Fruit fly (Drosophila melanogaster) whole organism, embryonic: ENCODE results near the gene CG7878.

Experiments used
- Bgb ChIP-seq: fragments of 200-800 bp; sonication (Bioruptor generic); IDR thresholded peaks from 2 replicates; pipeline ENCODE4 v1.3.6; 2022; ENCODE audit warnings: missing biosample characterization, missing genetic modification characterization; ENCODE audit not compliant: partially characterized antibody
- BtbVII ChIP-seq: fragments of 200-800 bp; sonication (Bioruptor generic); optimal IDR thresholded peaks from 3 replicates; lab custom pipeline; 2017; ENCODE audit warnings: missing biosample characterization, mild to moderate bottlenecking, missing genetic modification characterization
- Bteb2 ChIP-seq: fragments of 200-800 bp; sonication (Bioruptor generic); optimal IDR thresholded peaks from 2 replicates; lab custom pipeline; 2016; ENCODE audit warnings: missing biosample characterization, missing genetic modification characterization
- CG10209 ChIP-seq: fragments of 200-800 bp; sonication (Bioruptor generic); optimal IDR thresholded peaks from 3 replicates; lab custom pipeline; 2017; ENCODE audit warnings: missing biosample characterization, mild to moderate bottlenecking, missing genetic modification characterization, missing genetic modification reagents
- CG10321 ChIP-seq: fragments of 200-800 bp; sonication (Bioruptor generic); IDR thresholded peaks from 2 replicates; pipeline ENCODE4 v1.3.6; 2022; ENCODE audit warnings: missing biosample characterization, missing genetic modification characterization
- CG12219 ChIP-seq: fragments of 200-800 bp; sonication (Bioruptor generic); optimal IDR thresholded peaks from 3 replicates; lab custom pipeline; 2018; ENCODE audit warnings: missing biosample characterization, mild to moderate bottlenecking, missing genetic modification characterization
- CG13424 ChIP-seq: fragments of 200-800 bp; sonication (Bioruptor generic); optimal IDR thresholded peaks from 2 replicates; lab custom pipeline; 2019; ENCODE audit warnings: missing biosample characterization, mild to moderate bottlenecking, missing genetic modification characterization, moderate library complexity
- CG13894 ChIP-seq: fragments of 200-800 bp; sonication (Bioruptor generic); optimal IDR thresholded peaks from 3 replicates; lab custom pipeline; 2018; ENCODE audit warnings: missing biosample characterization, mild to moderate bottlenecking, missing genetic modification characterization, moderate library complexity
- CG14050 ChIP-seq: fragments of 200-800 bp; sonication (Bioruptor generic); IDR thresholded peaks from 3 replicates; pipeline ENCODE4 v1.3.6; 2022; ENCODE audit warnings: missing biosample characterization, missing genetic modification characterization
- CG1647 ChIP-seq: fragments of 200-800 bp; sonication (Bioruptor generic); optimal IDR thresholded peaks from 3 replicates; lab custom pipeline; 2016; ENCODE audit warnings: missing biosample characterization, missing genetic modification characterization
- CG16779 ChIP-seq: fragments of 200-800 bp; sonication (Bioruptor generic); IDR thresholded peaks from 2 replicates; pipeline ENCODE4 v1.3.6; 2022; ENCODE audit warnings: missing biosample characterization, missing genetic modification characterization
- CG1832 ChIP-seq: fragments of 200-800 bp; sonication (Bioruptor generic); optimal IDR thresholded peaks from 2 replicates; lab custom pipeline; 2017; ENCODE audit warnings: missing biosample characterization, mild to moderate bottlenecking, missing genetic modification characterization, inconsistent platforms
- CG33557 ChIP-seq: fragments of 200-800 bp; sonication (Bioruptor generic); optimal IDR thresholded peaks from 2 replicates; lab custom pipeline; 2019; ENCODE audit warnings: missing biosample characterization, mild to moderate bottlenecking, missing genetic modification characterization, moderate library complexity
- CG34376 ChIP-seq: fragments of 200-800 bp; sonication (Bioruptor generic); optimal IDR thresholded peaks from 2 replicates; lab custom pipeline; 2018; ENCODE audit warnings: missing biosample characterization, mild to moderate bottlenecking, missing genetic modification characterization
- CG4617 ChIP-seq: fragments of 200-800 bp; sonication (Bioruptor generic); optimal IDR thresholded peaks from 3 replicates; lab custom pipeline; 2016; ENCODE audit warnings: missing biosample characterization, missing genetic modification characterization, borderline replicate concordance
- CG7556 ChIP-seq: fragments of 200-800 bp; sonication (Bioruptor generic); optimal IDR thresholded peaks from 2 replicates; lab custom pipeline; 2017; ENCODE audit warnings: missing biosample characterization, mild to moderate bottlenecking, missing genetic modification characterization
- CG7987 ChIP-seq: fragments of 200-800 bp; sonication (Bioruptor generic); optimal IDR thresholded peaks from 2 replicates; lab custom pipeline; 2018; ENCODE audit warnings: missing biosample characterization, mild to moderate bottlenecking, missing genetic modification characterization, moderate library complexity
- CG8944 ChIP-seq: fragments of 200-800 bp; sonication (Bioruptor generic); optimal IDR thresholded peaks from 3 replicates; lab custom pipeline; 2016; ENCODE audit warnings: missing biosample characterization, missing genetic modification characterization
- CHES-1-like ChIP-seq: fragments of 200-800 bp; sonication (Bioruptor generic); optimal IDR thresholded peaks from 2 replicates; lab custom pipeline; 2016; ENCODE audit warnings: missing biosample characterization, missing genetic modification characterization
- E2f1 ChIP-seq: fragments of 200-800 bp; sonication (Bioruptor generic); IDR thresholded peaks from 2 replicates; pipeline ENCODE4 v1.3.6; 2022; ENCODE audit warnings: missing biosample characterization, missing genetic modification characterization
- Eip74EF ChIP-seq, 2 experiments: fragments of 200-800 bp in 1 of 2; fragments of >200 bp in 1 of 2; sonication (Bioruptor generic) in 1 of 2; optimal IDR thresholded peaks; 2 replicates each; lab custom pipeline; 2017 to 2019; ENCODE audit warnings: missing biosample characterization in 2 of 2, missing genetic modification characterization in 2 of 2, mild to moderate bottlenecking in 1 of 2, moderate library complexity in 1 of 2
- Lpt ChIP-seq: fragments of >200 bp; optimal IDR thresholded peaks from 2 replicates; lab custom pipeline; 2018; ENCODE audit warnings: missing biosample characterization, missing genetic modification characterization
- Med ChIP-seq: fragments of 200-800 bp; sonication (Bioruptor generic); peaks from one replicate; lab custom pipeline; 2016; ENCODE audit warnings: missing biosample characterization, missing genetic modification characterization, mild to moderate bottlenecking, inconsistent platforms, moderate library complexity
- Spps ChIP-seq: fragments of 200-800 bp; sonication (Bioruptor generic); optimal IDR thresholded peaks from 2 replicates; lab custom pipeline; 2018; ENCODE audit warnings: missing biosample characterization, mild to moderate bottlenecking, missing genetic modification characterization
- Taf1 ChIP-seq: fragments of 200-800 bp; sonication (Bioruptor generic); IDR thresholded peaks from 2 replicates; pipeline ENCODE4 v1.3.6; 2022; ENCODE audit warnings: missing biosample characterization, missing genetic modification characterization
- Trl ChIP-seq, 3 experiments: fragments of >200 bp in 2 of 3; fragments of 200-800 bp in 1 of 3; sonication (Bioruptor generic) in 1 of 3; optimal IDR thresholded peaks; 2 replicates in 1 of 3; 3 replicates in 2 of 3; lab custom pipeline; 2016 to 2017; ENCODE audit warnings: missing biosample characterization in 1 of 3, missing genetic modification characterization in 1 of 3
- al ChIP-seq: fragments of 200-800 bp; sonication (Bioruptor generic); IDR thresholded peaks from 2 replicates; pipeline ENCODE4 v1.3.6; 2022; ENCODE audit warnings: missing biosample characterization, missing genetic modification characterization
- disco-r ChIP-seq: fragments of 200-800 bp; sonication (Bioruptor generic); optimal IDR thresholded peaks from 2 replicates; lab custom pipeline; 2016; ENCODE audit warnings: missing biosample characterization, missing genetic modification characterization
- gem ChIP-seq: fragments of 200-800 bp; sonication (Bioruptor generic); optimal IDR thresholded peaks from 2 replicates; lab custom pipeline; 2019; ENCODE audit warnings: missing biosample characterization, mild to moderate bottlenecking, missing genetic modification characterization, moderate library complexity
- kni ChIP-seq: fragments of 200-800 bp; sonication (Bioruptor generic); optimal IDR thresholded peaks from 3 replicates; lab custom pipeline; 2017; ENCODE audit warnings: mild to moderate bottlenecking, missing biosample characterization, missing genetic modification reagents, missing genetic modification characterization
- lbe ChIP-seq: fragments of 200-800 bp; sonication (Bioruptor generic); optimal IDR thresholded peaks from 2 replicates; lab custom pipeline; 2016; ENCODE audit warnings: missing biosample characterization, mild to moderate bottlenecking, missing genetic modification characterization
- mld ChIP-seq: fragments of 200-800 bp; sonication (Bioruptor generic); IDR thresholded peaks from 3 replicates; pipeline ENCODE4 v1.3.6; 2022; ENCODE audit warnings: missing biosample characterization, missing genetic modification characterization; ENCODE audit not compliant: partially characterized antibody
- nau ChIP-seq: fragments of 200-800 bp; sonication (Bioruptor generic); optimal IDR thresholded peaks from 3 replicates; lab custom pipeline; 2017; ENCODE audit warnings: missing biosample characterization, mild to moderate bottlenecking, missing genetic modification characterization, missing genetic modification reagents
- odd ChIP-seq: fragments of 200-800 bp; sonication (Bioruptor generic); optimal IDR thresholded peaks from 2 replicates; lab custom pipeline; 2017; ENCODE audit warnings: missing biosample characterization, mild to moderate bottlenecking, missing genetic modification characterization
- org-1 ChIP-seq: fragments of 200-800 bp; sonication (Bioruptor generic); optimal IDR thresholded peaks from 2 replicates; lab custom pipeline; 2017; ENCODE audit warnings: missing biosample characterization, missing genetic modification characterization
- p53 ChIP-seq: fragments of 200-800 bp; sonication (Bioruptor generic); optimal IDR thresholded peaks from 2 replicates; lab custom pipeline; 2016; ENCODE audit warnings: missing biosample characterization, missing genetic modification characterization
- pan ChIP-seq, 4 experiments: fragments of >200 bp in 3 of 4; fragments of 200-800 bp in 1 of 4; sonication (Bioruptor generic) in 1 of 4; optimal IDR thresholded peaks in 3 of 4; IDR thresholded peaks in 1 of 4; 2 replicates each; pipeline versions ENCODE4 v1.3.6 to Lab custom; 2017 to 2022; ENCODE audit warnings: missing biosample characterization in 2 of 4, missing genetic modification characterization in 2 of 4, mixed read lengths in 1 of 4
- pb ChIP-seq: fragments of 200-800 bp; sonication (Bioruptor generic); optimal IDR thresholded peaks from 3 replicates; lab custom pipeline; 2016; ENCODE audit warnings: missing biosample characterization, missing genetic modification characterization
- pros ChIP-seq: fragments of 200-800 bp; sonication (Bioruptor generic); optimal IDR thresholded peaks from 3 replicates; lab custom pipeline; 2019; ENCODE audit warnings: missing biosample characterization, mild to moderate bottlenecking, missing genetic modification characterization, moderate library complexity
- run ChIP-seq: fragments of 200-800 bp; sonication (Bioruptor generic); optimal IDR thresholded peaks from 3 replicates; lab custom pipeline; 2018; ENCODE audit warnings: missing biosample characterization, mild to moderate bottlenecking, missing genetic modification characterization
- sug ChIP-seq: fragments of 200-800 bp; optimal IDR thresholded peaks from 2 replicates; lab custom pipeline; 2019; ENCODE audit warnings: missing biosample characterization, mild to moderate bottlenecking, missing genetic modification characterization, moderate library complexity
- tna ChIP-seq: fragments of 200-800 bp; sonication (Bioruptor generic); IDR thresholded peaks from 2 replicates; pipeline ENCODE4 v1.3.6; 2022; ENCODE audit warnings: missing biosample characterization, missing genetic modification characterization; ENCODE audit not compliant: partially characterized antibody
- toy ChIP-seq: fragments of 200-800 bp; sonication (Bioruptor generic); IDR thresholded peaks from 2 replicates; pipeline ENCODE4 v1.3.6; 2022; ENCODE audit warnings: missing biosample characterization, missing genetic modification characterization
- ttk ChIP-seq: fragments of 200-800 bp; sonication (Bioruptor generic); IDR thresholded peaks from 2 replicates; pipeline ENCODE4 v2.1.2; 2022; ENCODE audit warnings: missing biosample characterization, missing genetic modification characterization
- tup ChIP-seq: fragments of 200-800 bp; sonication (Bioruptor generic); optimal IDR thresholded peaks from 2 replicates; lab custom pipeline; 2016; ENCODE audit warnings: missing biosample characterization, mild to moderate bottlenecking, missing genetic modification characterization, moderate library complexity
- unc-4 ChIP-seq: fragments of 200-800 bp; sonication (Bioruptor generic); IDR thresholded peaks from 2 replicates; pipeline ENCODE4 v1.3.6; 2022; ENCODE audit warnings: missing biosample characterization, missing genetic modification characterization; ENCODE audit not compliant: partially characterized antibody
- vnd ChIP-seq: fragments of 200-800 bp; sonication (Bioruptor generic); IDR thresholded peaks from 3 replicates; pipeline ENCODE4 v1.3.6; 2022; ENCODE audit warnings: missing biosample characterization, missing genetic modification characterization; ENCODE audit not compliant: partially characterized antibody

CG7878 gene

DNA sequence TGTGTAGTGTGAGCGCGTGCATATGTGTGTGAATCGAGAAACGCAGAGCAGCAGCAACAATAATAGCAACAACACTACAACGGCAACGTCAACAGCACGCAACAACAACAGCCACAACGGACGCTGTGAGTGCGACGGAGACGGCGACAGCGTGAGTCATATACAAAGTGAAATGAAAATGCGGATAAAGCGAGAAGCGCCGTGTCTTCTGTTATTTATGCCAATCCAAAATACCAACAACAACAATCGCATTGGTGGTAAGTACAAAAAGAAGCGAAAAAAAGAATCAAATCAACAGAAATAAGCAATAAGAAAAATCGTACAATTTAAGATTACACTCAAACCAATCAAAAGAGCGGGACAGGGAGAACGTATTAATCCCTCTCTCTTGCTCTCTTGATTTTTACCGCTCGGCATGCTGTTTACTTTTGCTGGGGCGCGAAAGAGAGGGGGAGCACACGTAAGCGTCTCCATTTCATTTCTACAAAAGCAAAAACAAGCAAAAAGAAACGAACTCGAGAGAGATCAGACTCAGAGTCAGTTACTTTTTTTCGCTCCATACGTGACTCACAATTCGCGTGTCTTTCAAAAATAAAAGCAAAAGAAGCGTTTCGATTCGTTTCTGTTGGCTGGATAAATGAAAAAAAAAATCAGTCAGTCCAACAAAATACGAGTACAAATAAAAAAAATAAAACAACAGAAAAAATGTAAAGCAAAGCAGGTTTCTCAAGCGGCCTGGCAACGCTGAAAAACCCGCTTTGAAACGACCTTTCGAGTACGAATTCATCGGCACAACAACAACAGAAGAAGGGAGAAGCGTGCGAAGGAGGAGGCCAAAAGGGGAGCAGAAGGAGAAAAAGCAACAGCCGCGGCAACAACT is 16.4 kb upstream of the CG7878 start (continued):
- no peak for TF ChIP-seq gem (tag; lab: Kevin White, UChicago)
- no peak for TF ChIP-seq CG10321
- no peak for TF ChIP-seq tna
- peak; percentile 36 for TF ChIP-seq CG13894
- TF ChIP-seq Lpt (GFP tag; lab: Kevin White, UChicago) = peak; percentile 40
- TF ChIP-seq CG1647 (GFP tag; lab: Kevin White, UChicago) = no peak
- no peak for TF ChIP-seq pb (GFP tag; lab: Kevin White, UChicago)
- TF ChIP-seq toy = no peak
- TF ChIP-seq CHES-1-like (GFP tag; lab: Kevin White, UChicago) = peak; percentile 57
- TF ChIP-seq disco-r (GFP tag; lab: Kevin White, UChicago) = no peak
- TF ChIP-seq Bteb2 (GFP tag; lab: Kevin White, UChicago) = no peak
- TF ChIP-seq vnd (GFP tag; lab: Robert Waterston, UW) = no peak
- TF ChIP-seq CG33557 (GFP tag; lab: Kevin White, UChicago) = no peak
- no peak for TF ChIP-seq CG12219 (GFP tag; lab: Kevin White, UChicago)
- peak; percentile 20 for TF ChIP-seq CG34376 (GFP tag; lab: Kevin White, UChicago)
- TF ChIP-seq BtbVII (GFP tag; lab: Kevin White, UChicago) = no peak
- TF ChIP-seq org-1 (GFP tag; lab: Kevin White, UChicago) = no peak
- no peak for TF ChIP-seq Spps
- no peak for TF ChIP-seq unc-4 (GFP tag; lab: Robert Waterston, UW)
- peak; percentile 71 for TF ChIP-seq CG1832 (GFP tag; lab: Kevin White, UChicago)
- no peak for TF ChIP-seq p53 (GFP tag; lab: Kevin White, UChicago)
- no peak for TF ChIP-seq E2f1
- no peak for TF ChIP-seq pan (optimal IDR thresholded peaks at IDR 0.05; lab: Kevin White, UChicago)
- TF ChIP-seq pan (GFP tag; optimal IDR thresholded peaks at IDR 0.05 in 1 of 2, IDR thresholded peaks at IDR 0.05 in 1 of 2) = no peak
- no peak for TF ChIP-seq run (tag; lab: Kevin White, UChicago)
- TF ChIP-seq tup = no peak
- TF ChIP-seq Trl (optimal IDR thresholded peaks at IDR 0.05; lab: Kevin White, UChicago) = peak; percentile 85 to 97
- no peak for TF ChIP-seq Trl (GFP tag; optimal IDR thresholded peaks at IDR 0.05; lab: Kevin White, UChicago)
- no peak for TF ChIP-seq CG16779 (GFP tag; lab: Robert Waterston, UW)
- TF ChIP-seq CG4617 (GFP tag; lab: Kevin White, UChicago) = no peak
- no peak for TF ChIP-seq odd
- TF ChIP-seq Eip74EF (GFP tag; optimal IDR thresholded peaks at IDR 0.05; lab: Kevin White, UChicago) = no peak
- TF ChIP-seq Bgb = no peak
- TF ChIP-seq lbe (GFP tag; lab: Kevin White, UChicago) = peak; percentile 90
- no peak for TF ChIP-seq CG14050 (GFP tag; lab: Robert Waterston, UW)
- TF ChIP-seq kni (GFP tag; lab: Kevin White, UChicago) = peak; percentile 15
- no peak for TF ChIP-seq CG8944
- no peak for TF ChIP-seq Taf1 (GFP tag; lab: Robert Waterston, UW)
- no peak for TF ChIP-seq CG7556
- no peak for TF ChIP-seq nau (GFP tag; lab: Kevin White, UChicago)
- TF ChIP-seq al (GFP tag; lab: Robert Waterston, UW) = no peak
- TF ChIP-seq pros = peak; percentile 69
- TF ChIP-seq CG7987 = peak; percentile 1
- TF ChIP-seq Med (GFP tag; lab: Kevin White, UChicago) = peak; percentile 74
- no peak for TF ChIP-seq sug (tag; lab: Kevin White, UChicago)
- no peak for TF ChIP-seq CG13424 (tag; lab: Kevin White, UChicago)
- TF ChIP-seq CG10209 (GFP tag; lab: Kevin White, UChicago) = no peak
- no peak for TF ChIP-seq mld
- no peak for TF ChIP-seq ttk (GFP tag; lab: Robert Waterston, UW)
